Worm (Caenorhabditis elegans): Measurements from ENCODE around the gene C16A11.10.

Gene C16A11.10

DNA sequence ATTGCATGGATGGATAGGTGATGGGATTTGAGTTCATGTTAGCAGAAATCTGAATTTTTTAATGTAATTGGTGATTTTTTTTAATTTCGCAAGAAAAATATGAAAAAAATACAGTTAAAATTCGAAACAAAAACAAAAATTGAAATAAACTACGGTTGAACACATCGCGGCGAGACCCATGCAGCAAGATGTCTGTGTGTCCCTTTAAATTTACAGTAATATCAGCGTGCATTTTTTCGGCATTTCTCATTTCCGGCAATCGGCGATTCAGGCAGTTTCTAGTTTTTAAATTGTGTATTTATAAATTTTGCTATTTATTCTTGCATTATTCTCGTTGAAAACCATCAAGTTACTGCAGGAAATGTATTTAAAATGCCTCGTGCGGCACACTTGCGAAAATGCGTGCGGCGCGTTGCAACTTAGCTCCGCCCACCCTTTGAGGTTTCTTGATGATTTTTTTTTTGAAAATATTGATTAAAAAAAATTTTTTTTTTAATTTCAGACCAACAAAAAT is 6.6 kb downstream of the C16A11.10 start, which contains the start of the genes fbxc-44 and C16A11.2 (continued):
- TF ChIP-seq snpc-4 (GFP tag; optimal IDR thresholded peaks at IDR 0.05) (no peak), snpc-4 (tag; optimal IDR thresholded peaks at IDR 0.05) (peak in 2 of 4 experiments; percentile 4 to 57), let-607 (tag; optimal IDR thresholded peaks at IDR 0.05) (peak in 1 of 2 experiments; percentile 9), xnd-1 (tag; optimal IDR thresholded peaks at IDR 0.05) (peak; percentile 96), F57A8.1 (GFP tag; optimal IDR thresholded peaks at IDR 0.05) (no peak), ztf-22 (GFP tag; optimal IDR thresholded peaks at IDR 0.05) (no peak), ceh-91 (GFP tag; IDR thresholded peaks at IDR 0.05) (peak; percentile 59; the same call in 1 of the 2 replicates), attf-5 (GFP tag; optimal IDR thresholded peaks at IDR 0.05) (no peak), snpc-1.1 (tag; optimal IDR thresholded peaks at IDR 0.05; ENCODE audit: insufficient read depth) (no peak), unc-130 (GFP tag; optimal IDR thresholded peaks at IDR 0.05) (peak; percentile 31), lin-26 (GFP tag; IDR thresholded peaks at IDR 0.05) (no peak), F37B4.10 (GFP tag; IDR thresholded peaks at IDR 0.05) (no peak), D2030.7 (GFP tag; IDR thresholded peaks at IDR 0.05) (peak; percentile 56; the same call in 1 of the 2 replicates), snpc-1.3 (tag; optimal IDR thresholded peaks at IDR 0.05; ENCODE audit: insufficient read depth) (peak; percentile 17), cebp-1 (GFP tag; IDR thresholded peaks at IDR 0.05) (no peak), cebp-1 (tag; optimal IDR thresholded peaks at IDR 0.05) (peak; percentile 52), ztf-18 (tag; optimal IDR thresholded peaks at IDR 0.05) (no peak), F49E8.2 (tag; optimal IDR thresholded peaks at IDR 0.05; ENCODE audit: insufficient read depth) (peak; percentile 22), nhr-179 (tag; optimal IDR thresholded peaks at IDR 0.05) (no peak), efl-1 (GFP tag; optimal IDR thresholded peaks at IDR 0.05) (peak; percentile 5), ccch-3 (GFP tag; optimal IDR thresholded peaks at IDR 0.05) (no peak), tbp1 (GFP tag; optimal IDR thresholded peaks at IDR 0.05) (peak; percentile 26), rpc-1 (optimal IDR thresholded peaks at IDR 0.05) (peak; percentile 13), rpc-1 (tag; optimal IDR thresholded peaks at IDR 0.05) (no peak), ceh-100 (GFP tag; IDR thresholded peaks at IDR 0.05) (peak; percentile 24; the same call in 1 of the 2 replicates), athp-1 (tag; optimal IDR thresholded peaks at IDR 0.05) (peak; percentile 47), rcor-1 (GFP tag; IDR thresholded peaks at IDR 0.05) (no peak), lsl-1 (GFP tag; optimal IDR thresholded peaks at IDR 0.05) (peak; percentile 96), rec-8 (tag; optimal IDR thresholded peaks at IDR 0.05) (peak in 1 of 2 experiments; percentile 6)

DNA sequence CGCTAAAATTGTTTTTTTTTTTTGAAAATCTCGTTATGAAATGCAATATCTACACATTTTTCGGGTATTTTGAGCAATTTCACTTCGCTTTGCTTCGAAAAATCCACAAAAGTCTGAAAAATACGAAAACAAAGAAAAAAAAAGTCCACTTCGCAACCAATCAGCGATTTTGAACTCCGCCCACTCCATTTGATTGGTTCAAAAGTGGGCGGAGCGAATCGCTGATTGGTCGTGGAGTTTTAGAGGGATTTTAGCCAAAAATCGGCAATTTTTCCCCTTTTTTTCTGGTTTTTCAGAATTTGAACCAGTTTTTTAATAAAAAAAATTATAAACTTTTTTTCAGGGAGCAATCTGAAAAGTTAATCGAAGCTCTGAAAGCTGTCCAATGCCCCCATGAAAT is 7.8 kb downstream of the C16A11.10 start:
- TF ChIP-seq snpc-1.1 (tag; optimal IDR thresholded peaks at IDR 0.05; ENCODE audit: insufficient read depth), result no peak
- no peak for TF ChIP-seq efl-1 (GFP tag; optimal IDR thresholded peaks at IDR 0.05)
- no peak for TF ChIP-seq gei-17 (GFP tag; optimal IDR thresholded peaks at IDR 0.05)
- no peak for TF ChIP-seq somi-1 (GFP tag; optimal IDR thresholded peaks at IDR 0.05)
- no peak for TF ChIP-seq nfya-2 (GFP tag; IDR thresholded peaks at IDR 0.05)
- no peak for TF ChIP-seq him-1 (tag; optimal IDR thresholded peaks at IDR 0.05)

DNA sequence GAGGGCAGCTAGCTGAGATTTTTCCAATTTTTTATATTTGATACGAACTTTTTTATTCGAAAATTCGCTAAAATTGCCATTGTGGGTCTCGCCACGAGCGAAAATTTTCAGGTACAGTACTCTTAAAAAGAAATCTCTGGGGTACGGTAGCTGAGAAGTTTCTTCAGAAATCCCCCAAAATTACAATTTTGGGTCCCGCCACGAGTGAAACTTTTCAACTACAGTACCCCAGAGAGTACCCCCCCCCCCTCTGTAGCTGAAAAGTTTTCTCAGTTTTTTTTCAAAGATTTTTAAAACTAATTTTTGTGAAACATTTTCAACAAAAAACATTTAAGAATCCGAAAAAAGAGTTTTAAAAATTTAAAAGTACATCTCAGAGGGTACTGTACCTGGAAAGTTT is 13.8 kb downstream of the C16A11.10 start:
- TF ChIP-seq madf-6 (GFP tag; IDR thresholded peaks at IDR 0.05) (peak; percentile 57), xnd-1 (tag; optimal IDR thresholded peaks at IDR 0.05) (peak; percentile 27), nfya-1 (tag; optimal IDR thresholded peaks at IDR 0.05; ENCODE audit: borderline replicate concordance, insufficient read depth) (no peak), lsl-1 (GFP tag; optimal IDR thresholded peaks at IDR 0.05) (peak; percentile 79), bed-2 (GFP tag; IDR thresholded peaks at IDR 0.05) (no peak)
